Worm (Caenorhabditis elegans) whole organism, L3 larva: Measurements from ENCODE around the gene E02H9.6.

Source experiments
- fkh-2 ChIP-seq: fragments of 150-350 bp; optimal IDR thresholded peaks from 2 replicates; lab custom pipeline; 2014; ENCODE audit warnings: missing biosample characterization, missing genetic modification reagents, missing genetic modification characterization
- lin-15B ChIP-seq: fragments of 150-350 bp; optimal IDR thresholded peaks from 2 replicates; lab custom pipeline; 2014; ENCODE audit warnings: missing biosample characterization, missing genetic modification characterization
- mdl-1 ChIP-seq: fragments of 150-350 bp; optimal IDR thresholded peaks from 2 replicates; lab custom pipeline; 2014; ENCODE audit warnings: missing biosample characterization, missing genetic modification characterization
- nhr-12 ChIP-seq: fragments of 150-350 bp; optimal IDR thresholded peaks from 2 replicates; lab custom pipeline; 2014; ENCODE audit warnings: missing biosample characterization, missing genetic modification characterization
- nhr-77 ChIP-seq: fragments of 150-350 bp; optimal IDR thresholded peaks from 2 replicates; lab custom pipeline; 2014; ENCODE audit warnings: missing biosample characterization, missing genetic modification characterization
- pha-4 ChIP-seq: fragments of 150-350 bp; optimal IDR thresholded peaks from 2 replicates; lab custom pipeline; 2014; ENCODE audit warnings: missing biosample characterization, missing genetic modification reagents, missing genetic modification characterization
- skn-1 ChIP-seq: fragments of 150-350 bp; optimal IDR thresholded peaks from 2 replicates; lab custom pipeline; 2014; ENCODE audit warnings: missing biosample characterization, missing genetic modification characterization
- unc-39 ChIP-seq: sonication (generic microtip); optimal IDR thresholded peaks from 4 replicates; lab custom pipeline; 2017; ENCODE audit warnings: missing biosample characterization, missing genetic modification characterization

DNA sequence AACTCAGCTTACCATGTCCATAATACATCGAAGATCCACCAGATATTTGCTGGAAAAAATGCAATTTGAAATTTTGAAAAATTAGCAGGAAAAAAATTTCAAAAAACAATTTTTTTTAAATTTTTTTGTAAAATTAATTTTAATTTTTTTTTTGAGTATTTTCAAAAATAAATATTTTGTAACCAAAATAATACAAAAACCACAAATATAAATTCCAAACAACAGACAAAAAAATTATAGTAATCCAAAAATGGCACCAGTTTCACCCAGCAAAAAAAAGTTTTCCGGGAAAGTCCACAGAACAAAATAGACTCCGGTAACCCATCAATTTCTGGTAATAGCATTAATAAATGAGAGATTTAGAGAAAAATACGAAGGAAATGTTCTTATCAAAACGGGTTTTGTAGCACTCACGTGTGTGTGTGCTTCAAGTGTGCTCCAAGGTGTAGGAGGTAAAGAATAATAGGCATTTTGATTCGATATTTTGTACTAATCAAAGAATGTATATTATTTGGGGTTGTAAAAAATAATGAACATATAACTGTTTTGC is 18.9 kb downstream of the E02H9.6 start, which contains the start of gene nhr-121:
- no peak for TF ChIP-seq fkh-2 (tag; lab: Kevin White, UChicago)
- no peak for TF ChIP-seq nhr-77 (tag; lab: Kevin White, UChicago)
- no peak for TF ChIP-seq skn-1 (tag; lab: Kevin White, UChicago)
- no peak for TF ChIP-seq nhr-12
- no peak for TF ChIP-seq mdl-1
- TF ChIP-seq lin-15B (tag; lab: Kevin White, UChicago) = no peak
- no peak for TF ChIP-seq unc-39 (tag; lab: Kevin White, UChicago)
- peak; percentile 39 for TF ChIP-seq pha-4 (tag; lab: Kevin White, UChicago)
